Fruit fly (Drosophila melanogaster) whole organism: ENCODE measurements around the gene Sirup.
A peak's percentile ranks its signal among the peaks of the same experiment; 100 is the strongest.

ENCODE experiments used
- CG8478 ChIP-seq: fragments of >200 bp; optimal IDR thresholded peaks from 2 replicates; lab custom pipeline; 2018; ENCODE audit warnings: inconsistent platforms
- Dll ChIP-seq: fragments of >200 bp; optimal IDR thresholded peaks from 2 replicates; lab custom pipeline; 2017
- EcR ChIP-seq, 2 experiments: fragments of >200 bp; optimal IDR thresholded peaks; 2 replicates each; lab custom pipeline; 2017; ENCODE audit warnings: missing biosample characterization in 2 of 2, missing genetic modification characterization in 2 of 2, missing genetic modification reagents in 2 of 2
- pan ChIP-seq: fragments of >200 bp; optimal IDR thresholded peaks from 2 replicates; lab custom pipeline; 2017
- psq ChIP-seq: fragments of >200 bp; optimal IDR thresholded peaks from 2 replicates; lab custom pipeline; 2017
- usp ChIP-seq: fragments of >200 bp; optimal IDR thresholded peaks from 2 replicates; lab custom pipeline; 2017; ENCODE audit warnings: missing biosample characterization, missing genetic modification characterization, mixed read lengths

Sirup gene

dm6 chr2L:7964611-7965010, 34.1 kb upstream of the Sirup start:
- TF ChIP-seq psq (lab: Kevin White, UChicago) (no peak), CG8478 (lab: Kevin White, UChicago) (no peak), Dll (lab: Kevin White, UChicago) (no peak), pan (lab: Kevin White, UChicago) (no peak), EcR (GFP tag; optimal IDR thresholded peaks at IDR 0.05; lab: Kevin White, UChicago) (no peak), usp (GFP tag; lab: Kevin White, UChicago) (no peak)

dm6 chr2L:7965808-7966460, 32.7 kb upstream of the Sirup start:
- no peak for TF ChIP-seq psq (lab: Kevin White, UChicago)
- TF ChIP-seq Dll (lab: Kevin White, UChicago) = no peak
- no peak for TF ChIP-seq usp (GFP tag; lab: Kevin White, UChicago)
- no peak for TF ChIP-seq pan (lab: Kevin White, UChicago)
- TF ChIP-seq CG8478 (lab: Kevin White, UChicago) = no peak
- TF ChIP-seq EcR (GFP tag; optimal IDR thresholded peaks at IDR 0.05; lab: Kevin White, UChicago) = no peak

- no peak for TF ChIP-seq psq (lab: Kevin White, UChicago)
- no peak for TF ChIP-seq CG8478 (lab: Kevin White, UChicago)
- no peak for TF ChIP-seq Dll (lab: Kevin White, UChicago)
- TF ChIP-seq pan (lab: Kevin White, UChicago) = no peak
- TF ChIP-seq usp (GFP tag; lab: Kevin White, UChicago) = no peak
- TF ChIP-seq EcR (GFP tag; optimal IDR thresholded peaks at IDR 0.05; lab: Kevin White, UChicago) = no peak
These were observed 32.2 kb upstream of the Sirup start for dm6 chr2L:7966461-7966846.

- peak in 1 of 2 experiments; percentile 46 for TF ChIP-seq EcR (GFP tag; optimal IDR thresholded peaks at IDR 0.05; lab: Kevin White, UChicago)
- no peak for TF ChIP-seq psq (lab: Kevin White, UChicago)
- TF ChIP-seq Dll (lab: Kevin White, UChicago) = no peak
These were observed 31.7 kb upstream of the Sirup start for dm6 chr2L:7966866-7967549.

- TF ChIP-seq pan (lab: Kevin White, UChicago) (no peak), psq (lab: Kevin White, UChicago) (no peak), CG8478 (lab: Kevin White, UChicago) (no peak), EcR (GFP tag; optimal IDR thresholded peaks at IDR 0.05; lab: Kevin White, UChicago) (no peak), Dll (lab: Kevin White, UChicago) (no peak), usp (GFP tag; lab: Kevin White, UChicago) (no peak)
These were observed 31.0 kb upstream of the Sirup start for dm6 chr2L:7967645-7968044.

- no peak for TF ChIP-seq CG8478 (lab: Kevin White, UChicago)
- no peak for TF ChIP-seq psq (lab: Kevin White, UChicago)
- TF ChIP-seq pan (lab: Kevin White, UChicago) = no peak
- no peak for TF ChIP-seq Dll (lab: Kevin White, UChicago)
- TF ChIP-seq usp (GFP tag; lab: Kevin White, UChicago) = no peak
- no peak for TF ChIP-seq EcR (GFP tag; optimal IDR thresholded peaks at IDR 0.05; lab: Kevin White, UChicago)
These were observed 30.6 kb upstream of the Sirup start for dm6 chr2L:7968054-7968453.

- no peak for TF ChIP-seq EcR (GFP tag; optimal IDR thresholded peaks at IDR 0.05; lab: Kevin White, UChicago)
- TF ChIP-seq pan (lab: Kevin White, UChicago) = no peak
- no peak for TF ChIP-seq Dll (lab: Kevin White, UChicago)
- no peak for TF ChIP-seq usp (GFP tag; lab: Kevin White, UChicago)
- TF ChIP-seq psq (lab: Kevin White, UChicago) = no peak
- no peak for TF ChIP-seq CG8478 (lab: Kevin White, UChicago)
These were observed 29.3 kb upstream of the Sirup start for dm6 chr2L:7969329-7969728.

dm6 chr2L:7970001-7970400, 28.7 kb upstream of the Sirup start:
- TF ChIP-seq Dll (lab: Kevin White, UChicago) = no peak
- TF ChIP-seq psq (lab: Kevin White, UChicago) = no peak
- no peak for TF ChIP-seq usp (GFP tag; lab: Kevin White, UChicago)
- TF ChIP-seq CG8478 (lab: Kevin White, UChicago) = no peak
- no peak for TF ChIP-seq EcR (GFP tag; optimal IDR thresholded peaks at IDR 0.05; lab: Kevin White, UChicago)
- no peak for TF ChIP-seq pan (lab: Kevin White, UChicago)

- TF ChIP-seq pan (lab: Kevin White, UChicago) (no peak), Dll (lab: Kevin White, UChicago) (no peak), psq (lab: Kevin White, UChicago) (no peak), usp (GFP tag; lab: Kevin White, UChicago) (no peak), CG8478 (lab: Kevin White, UChicago) (no peak), EcR (GFP tag; optimal IDR thresholded peaks at IDR 0.05; lab: Kevin White, UChicago) (no peak)
These were observed 27.2 kb upstream of the Sirup start for dm6 chr2L:7971423-7971822.

- TF ChIP-seq psq (lab: Kevin White, UChicago) = no peak
- TF ChIP-seq Dll (lab: Kevin White, UChicago) = peak; percentile 3
- TF ChIP-seq usp (GFP tag; lab: Kevin White, UChicago) = no peak
- TF ChIP-seq CG8478 (lab: Kevin White, UChicago) = no peak
- peak; percentile 95 for TF ChIP-seq pan (lab: Kevin White, UChicago)
- TF ChIP-seq EcR (GFP tag; optimal IDR thresholded peaks at IDR 0.05; lab: Kevin White, UChicago) = no peak
These were observed 25.0 kb upstream of the Sirup start for dm6 chr2L:7973470-7974207.

- TF ChIP-seq pan (lab: Kevin White, UChicago) (peak; percentile 56), psq (lab: Kevin White, UChicago) (no peak)
These were observed 21.9 kb upstream of the Sirup start for dm6 chr2L:7976738-7977137.
